Fruit fly (Drosophila melanogaster) whole organism, wandering third instar larva: ENCODE data around the gene witty.

Experiments
- Abd-B ChIP-seq: fragments of >200 bp; optimal IDR thresholded peaks from 2 replicates; lab custom pipeline; 2017; ENCODE audit warnings: missing biosample characterization, missing genetic modification characterization
- CG32264 ChIP-seq: fragments of 200-800 bp; sonication (Bioruptor generic); optimal IDR thresholded peaks from 2 replicates; lab custom pipeline; 2016; ENCODE audit warnings: missing biosample characterization, missing genetic modification characterization
- Dfd ChIP-seq: fragments of >200 bp; optimal IDR thresholded peaks from 2 replicates; lab custom pipeline; 2017; ENCODE audit warnings: missing biosample characterization, missing genetic modification characterization
- Dif ChIP-seq: fragments of 200-275, 200-300 bp; sonication (Bioruptor generic); optimal IDR thresholded peaks from 2 replicates; lab custom pipeline; 2018; ENCODE audit warnings: missing biosample characterization, missing genetic modification characterization; ENCODE audit not compliant: partially characterized antibody
- GATAd ChIP-seq: sonication (Bioruptor generic); optimal IDR thresholded peaks from 2 replicates; lab custom pipeline; 2016; ENCODE audit warnings: missing biosample characterization, missing genetic modification characterization
- HLH106 ChIP-seq: fragments of 200-800 bp; optimal IDR thresholded peaks from 3 replicates; lab custom pipeline; 2019; ENCODE audit warnings: missing biosample characterization, mild to moderate bottlenecking, missing genetic modification characterization, moderate library complexity
- Hnf4 ChIP-seq: fragments of 200-800 bp; sonication (Bioruptor generic); optimal IDR thresholded peaks from 2 replicates; lab custom pipeline; 2016; ENCODE audit warnings: missing biosample characterization, mild to moderate bottlenecking, missing genetic modification characterization
- Hr78 ChIP-seq: fragments of >200 bp; optimal IDR thresholded peaks from 2 replicates; lab custom pipeline; 2017; ENCODE audit warnings: missing biosample characterization, missing genetic modification characterization
- Hr83 ChIP-seq: fragments of 200-300 bp; sonication (Bioruptor generic); optimal IDR thresholded peaks from 2 replicates; lab custom pipeline; 2016; ENCODE audit warnings: missing biosample characterization, mild to moderate bottlenecking, missing genetic modification characterization, moderate library complexity; ENCODE audit not compliant: poor library complexity, severe bottlenecking
- Jra ChIP-seq: sonication (Bioruptor generic); optimal IDR thresholded peaks from 2 replicates; lab custom pipeline; 2016; ENCODE audit warnings: missing biosample characterization, missing genetic modification characterization
- Mio ChIP-seq: sonication (Bioruptor generic); optimal IDR thresholded peaks from 2 replicates; lab custom pipeline; 2016; ENCODE audit warnings: missing biosample characterization, missing genetic modification characterization
- Myc ChIP-seq: fragments of >200 bp; optimal IDR thresholded peaks from 2 replicates; lab custom pipeline; 2017
- Rel ChIP-seq, 2 experiments: fragments of 200-800 bp; sonication (Bioruptor generic) in 1 of 2; optimal IDR thresholded peaks; 2 replicates in 1 of 2; 3 replicates in 1 of 2; lab custom pipeline; 2016 to 2019; ENCODE audit warnings: mild to moderate bottlenecking in 2 of 2, missing biosample characterization in 2 of 2, missing genetic modification characterization in 2 of 2, moderate library complexity in 1 of 2
- Sp1 ChIP-seq: fragments of 200-800 bp; sonication (Bioruptor generic); optimal IDR thresholded peaks from 3 replicates; lab custom pipeline; 2019; ENCODE audit warnings: missing biosample characterization, mild to moderate bottlenecking, missing genetic modification characterization, moderate library complexity
- Vsx2 ChIP-seq: fragments of 200-300, 225-300 bp; sonication (Bioruptor generic); optimal IDR thresholded peaks from 2 replicates; lab custom pipeline; 2018; ENCODE audit warnings: missing biosample characterization, missing genetic modification characterization; ENCODE audit not compliant: partially characterized antibody
- br ChIP-seq: fragments of 200-800 bp; sonication (Bioruptor generic); optimal IDR thresholded peaks from 2 replicates; lab custom pipeline; 2016; ENCODE audit warnings: missing biosample characterization, missing genetic modification characterization
- brk ChIP-seq: fragments of 200-800 bp; sonication (Bioruptor generic); optimal IDR thresholded peaks from 2 replicates; lab custom pipeline; 2016; ENCODE audit warnings: missing biosample characterization, mild to moderate bottlenecking, missing genetic modification characterization
- dmrt93B ChIP-seq: fragments of 200-800 bp; sonication (Bioruptor generic); optimal IDR thresholded peaks from 2 replicates; lab custom pipeline; 2018; ENCODE audit warnings: missing biosample characterization, mild to moderate bottlenecking, missing genetic modification characterization
- dsf ChIP-seq: sonication (Bioruptor generic); optimal IDR thresholded peaks from 2 replicates; lab custom pipeline; 2016; ENCODE audit warnings: missing biosample characterization, missing genetic modification characterization, borderline replicate concordance
- ey ChIP-seq: fragments of 200-800 bp; sonication (Bioruptor generic); optimal IDR thresholded peaks from 2 replicates; lab custom pipeline; 2016; ENCODE audit warnings: missing biosample characterization, missing genetic modification characterization
- foxo ChIP-seq, 2 experiments: fragments of 200-800 bp; sonication (Bioruptor generic); optimal IDR thresholded peaks; 2 replicates in 1 of 2; 3 replicates in 1 of 2; lab custom pipeline; 2016 to 2017; ENCODE audit warnings: missing biosample characterization in 2 of 2, missing genetic modification characterization in 2 of 2
- h ChIP-seq: fragments of 200-800 bp; sonication (Bioruptor generic); optimal IDR thresholded peaks from 3 replicates; lab custom pipeline; 2016; ENCODE audit warnings: missing biosample characterization, mild to moderate bottlenecking, missing genetic modification characterization
- lola ChIP-seq: fragments of >200 bp; optimal IDR thresholded peaks from 2 replicates; lab custom pipeline; 2017; ENCODE audit warnings: missing biosample characterization, missing genetic modification characterization
- pan ChIP-seq: fragments of >200 bp; optimal IDR thresholded peaks from 2 replicates; lab custom pipeline; 2017
- psq ChIP-seq: fragments of 200-800 bp; sonication (Bioruptor generic); optimal IDR thresholded peaks from 3 replicates; lab custom pipeline; 2017; ENCODE audit warnings: missing biosample characterization, mild to moderate bottlenecking, missing genetic modification characterization, moderate library complexity
- sv ChIP-seq: fragments of 200-800 bp; sonication (Bioruptor generic); optimal IDR thresholded peaks from 3 replicates; lab custom pipeline; 2016; ENCODE audit warnings: missing biosample characterization, missing genetic modification characterization
- tai ChIP-seq: sonication (Bioruptor generic); optimal IDR thresholded peaks from 2 replicates; lab custom pipeline; 2016; ENCODE audit warnings: missing biosample characterization, missing genetic modification characterization

witty gene

DNA sequence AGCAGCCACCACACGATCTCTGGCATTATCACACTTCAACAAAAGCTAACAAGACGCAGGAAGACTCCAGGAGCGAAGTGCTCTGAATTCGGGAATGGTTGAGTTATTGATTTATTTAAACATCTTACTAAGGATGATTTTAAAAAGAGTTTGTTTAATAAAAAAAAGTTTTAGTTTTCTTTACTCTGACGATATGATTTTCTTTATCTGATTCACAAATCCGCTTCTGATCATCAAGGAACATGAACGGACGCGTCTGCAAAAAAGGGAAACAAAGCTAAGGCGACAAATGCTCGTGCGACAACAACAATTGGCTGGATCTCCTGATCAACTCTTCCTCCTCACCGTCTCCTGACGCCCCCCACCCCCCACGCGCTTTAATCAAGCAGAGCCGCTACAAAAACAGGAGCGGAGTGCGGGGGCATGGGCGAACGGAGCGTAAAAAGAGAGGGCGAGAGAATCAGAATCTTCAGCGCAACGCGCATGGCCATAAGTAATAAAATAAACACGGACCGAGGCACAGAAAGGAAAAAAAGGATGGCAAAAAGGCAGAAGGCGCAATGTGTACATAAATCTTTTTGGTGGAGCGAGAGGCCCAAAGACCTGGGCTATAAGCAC lies 38.8 kb upstream of the witty start (continued):
- TF ChIP-seq Vsx2 (GFP tag; lab: Kevin White, UChicago) (no peak), Hr83 (GFP tag; lab: Kevin White, UChicago) (peak; percentile 84), Mio (GFP tag; lab: Kevin White, UChicago) (no peak), Dif (GFP tag; lab: Kevin White, UChicago) (peak; percentile 54), HLH106 (tag; lab: Kevin White, UChicago) (peak; percentile 95), h (GFP tag; lab: Kevin White, UChicago) (peak; percentile 95), GATAd (GFP tag; lab: Kevin White, UChicago) (peak; percentile 61), sv (GFP tag; lab: Kevin White, UChicago) (no peak), dmrt93B (GFP tag; lab: Kevin White, UChicago) (no peak), Sp1 (GFP tag; lab: Kevin White, UChicago) (peak; percentile 93), Abd-B (GFP tag; lab: Kevin White, UChicago) (no peak)
- TF ChIP-seq, all 38 proteins: peak for 23

DNA sequence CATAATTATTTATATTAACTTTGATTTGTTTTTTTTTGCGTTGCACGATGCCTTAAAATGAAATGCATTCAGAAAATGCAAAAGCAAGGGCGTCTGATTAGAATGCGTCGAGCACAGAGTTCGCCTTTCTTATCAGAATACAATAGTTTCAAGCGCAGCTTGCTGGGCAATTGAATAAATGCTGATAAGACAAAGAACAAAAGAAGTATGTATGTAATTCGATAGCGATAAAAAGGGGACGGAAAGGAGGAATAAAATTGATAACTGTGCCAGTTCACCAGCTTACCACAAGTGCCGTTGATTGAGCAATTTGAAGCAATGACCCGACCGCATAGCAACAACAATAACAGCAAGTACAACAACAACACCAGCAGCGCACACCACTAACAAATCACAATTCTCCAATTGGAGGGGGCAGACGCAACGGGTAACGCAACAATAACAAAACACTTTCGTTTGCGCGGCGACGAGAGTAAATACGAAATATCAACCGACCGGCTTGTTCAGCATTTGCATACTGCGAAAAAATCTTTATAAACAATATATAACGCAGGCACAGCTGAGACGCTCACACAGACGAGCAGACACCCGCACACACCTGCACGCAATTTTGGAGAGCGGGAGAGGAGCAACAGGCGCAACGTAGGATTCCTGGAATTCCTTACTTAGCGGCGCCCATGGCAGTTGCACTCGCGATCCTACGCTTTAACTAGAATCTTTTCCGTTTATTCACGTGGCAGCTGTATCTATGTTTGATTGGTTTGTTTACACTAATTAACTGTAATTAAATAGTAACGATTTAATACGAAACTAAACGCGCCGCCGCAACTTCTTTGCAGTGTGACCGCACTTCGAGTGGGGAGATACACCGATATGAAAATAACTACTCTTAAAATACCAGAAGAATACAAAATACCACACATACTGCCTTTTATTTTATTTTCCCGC lies 37.6 kb upstream of the witty start, which contains the start of gene Btk:
Gene Btk (minus strand): TSS at position 860 of the 948 bp plus-strand sequence.
- TF ChIP-seq psq (GFP tag; lab: Kevin White, UChicago), result peak; percentile 39
- TF ChIP-seq Hr83 (GFP tag; lab: Kevin White, UChicago), result no peak
- TF ChIP-seq Sp1 (GFP tag; lab: Kevin White, UChicago), result peak; percentile 12
- no peak for TF ChIP-seq Rel (GFP tag; optimal IDR thresholded peaks at IDR 0.05; lab: Kevin White, UChicago)
- peak; percentile 31 for TF ChIP-seq Rel (tag; optimal IDR thresholded peaks at IDR 0.05; lab: Kevin White, UChicago)

DNA sequence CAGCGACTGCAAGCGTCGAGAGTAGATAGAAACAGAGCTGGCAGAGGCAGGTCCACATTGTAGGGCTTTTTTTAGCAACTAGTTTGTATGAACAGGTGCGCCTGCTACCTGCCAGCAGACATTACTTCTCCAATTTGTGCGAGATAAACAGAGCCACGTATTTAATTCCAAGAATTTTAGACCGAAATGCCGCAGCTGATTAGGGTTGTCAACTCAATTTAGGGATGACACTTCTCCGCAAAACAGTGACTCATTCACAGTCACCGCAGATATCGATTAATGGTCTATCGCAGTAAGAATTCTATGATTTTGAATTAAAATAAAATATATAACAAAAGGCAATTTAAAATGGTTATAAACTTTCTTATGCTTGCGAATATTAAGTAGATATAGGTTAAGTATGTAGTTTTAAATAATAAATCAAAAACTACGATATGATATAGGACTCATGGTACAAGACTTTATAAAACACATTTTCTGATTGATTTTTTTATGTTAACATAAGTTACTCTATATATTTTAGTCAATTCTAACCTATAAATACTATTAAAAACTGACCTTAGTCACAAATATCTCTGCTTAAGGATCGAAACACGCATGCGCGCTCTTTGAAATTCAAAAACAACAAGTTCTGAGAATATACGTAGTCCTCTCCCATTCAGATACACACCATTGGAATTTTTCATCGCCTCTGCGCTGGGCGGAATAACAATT lies 35.2 kb upstream of the witty start, which contains the start of the genes wol and Scgalpha:
Gene wol (minus strand): TSS at position 220 of the 714 bp plus-strand sequence.
Gene Scgalpha (plus strand): TSS at position 664 of the 714 bp plus-strand sequence.
- TF ChIP-seq CG32264 (GFP tag; lab: Kevin White, UChicago) (no peak), ey (no peak), foxo (GFP tag; optimal IDR thresholded peaks at IDR 0.05; lab: Kevin White, UChicago) (no peak), Jra (GFP tag; lab: Kevin White, UChicago) (no peak), HLH106 (tag; lab: Kevin White, UChicago) (no peak), Dfd (no peak), Dif (GFP tag; lab: Kevin White, UChicago) (no peak), lola (GFP tag; lab: Kevin White, UChicago) (no peak), Hr78 (GFP tag; lab: Kevin White, UChicago) (no peak), psq (GFP tag; lab: Kevin White, UChicago) (no peak), pan (lab: Kevin White, UChicago) (no peak), brk (GFP tag; lab: Kevin White, UChicago) (no peak), tai (no peak), dmrt93B (GFP tag; lab: Kevin White, UChicago) (no peak), dsf (GFP tag; lab: Kevin White, UChicago) (no peak), Hnf4 (no peak)
- TF ChIP-seq, all 38 proteins: peak for 0

DNA sequence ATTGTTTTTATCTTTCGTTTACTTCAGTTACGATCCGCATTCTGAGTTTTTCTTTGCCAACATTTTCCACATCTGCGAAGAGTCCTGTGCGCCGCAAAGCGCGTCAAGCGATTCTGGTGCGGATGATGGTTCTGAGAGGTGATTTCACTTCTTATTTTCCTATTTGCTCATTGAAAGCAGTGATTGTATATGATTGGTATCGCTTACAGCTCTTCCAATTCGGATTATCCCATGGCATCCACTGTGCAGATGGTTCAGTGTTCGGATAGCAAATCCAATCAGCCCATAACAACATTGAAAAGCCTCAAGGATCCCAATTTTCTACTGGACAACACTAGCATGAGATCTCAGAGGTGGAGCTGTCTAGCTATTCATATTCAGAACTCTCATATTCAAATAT lies 33.5 kb upstream of the witty start:
- TF ChIP-seq pan (lab: Kevin White, UChicago), result no peak
- TF ChIP-seq Vsx2 (GFP tag; lab: Kevin White, UChicago), result no peak
- no peak for TF ChIP-seq Jra (GFP tag; lab: Kevin White, UChicago)
- no peak for TF ChIP-seq brk (GFP tag; lab: Kevin White, UChicago)
- no peak for TF ChIP-seq CG32264 (GFP tag; lab: Kevin White, UChicago)
- no peak for TF ChIP-seq br (GFP tag; lab: Kevin White, UChicago)
- no peak for TF ChIP-seq dsf (GFP tag; lab: Kevin White, UChicago)
- no peak for TF ChIP-seq Abd-B (GFP tag; lab: Kevin White, UChicago)
- TF ChIP-seq foxo (GFP tag; optimal IDR thresholded peaks at IDR 0.05; lab: Kevin White, UChicago), result no peak
- no peak for TF ChIP-seq Myc (lab: Kevin White, UChicago)
